Worm (Caenorhabditis elegans) whole organism, L3 larva: ENCODE data around the gene sbt-1.
A peak's percentile ranks its signal among the peaks of the same experiment; 100 is the strongest.

ENCODE experiments used
- R02D3.7 ChIP-seq: fragments of 150-350 bp; optimal IDR thresholded peaks from 2 replicates; lab custom pipeline; 2014; ENCODE audit warnings: missing biosample characterization, missing genetic modification characterization
- ZK546.5 ChIP-seq: sonication (generic microtip); optimal IDR thresholded peaks from 2 replicates; lab custom pipeline; 2017; ENCODE audit warnings: missing biosample characterization, missing genetic modification characterization
- aly-2 ChIP-seq: fragments of 150-350 bp; optimal IDR thresholded peaks from 2 replicates; lab custom pipeline; 2014; ENCODE audit warnings: missing biosample characterization, missing genetic modification characterization
- ama-1 ChIP-seq: fragments of 150-350 bp; optimal IDR thresholded peaks from 2 replicates; lab custom pipeline; 2018
- ceh-28 ChIP-seq: fragments of 150-350 bp; optimal IDR thresholded peaks from 2 replicates; lab custom pipeline; 2014; ENCODE audit warnings: missing biosample characterization, missing genetic modification reagents, missing genetic modification characterization
- ceh-9 ChIP-seq: sonication (generic microtip); optimal IDR thresholded peaks from 2 replicates; lab custom pipeline; 2018; ENCODE audit warnings: missing biosample characterization, missing genetic modification characterization
- daf-12 ChIP-seq: fragments of 150-350 bp; optimal IDR thresholded peaks from 2 replicates; lab custom pipeline; 2014; ENCODE audit warnings: missing biosample characterization, missing genetic modification reagents, missing genetic modification characterization
- egl-5 ChIP-seq: fragments of 150-350 bp; optimal IDR thresholded peaks from 2 replicates; lab custom pipeline; 2017; ENCODE audit warnings: missing biosample characterization, missing genetic modification reagents, missing genetic modification characterization, inconsistent platforms
- elt-1 ChIP-seq: fragments of 150-350 bp; optimal IDR thresholded peaks from 2 replicates; lab custom pipeline; 2014; ENCODE audit warnings: missing biosample characterization, missing genetic modification characterization
- elt-2 ChIP-seq: sonication (generic microtip); optimal IDR thresholded peaks from 2 replicates; lab custom pipeline; 2016; ENCODE audit warnings: missing genetic modification reagents, mild to moderate bottlenecking, missing genetic modification characterization, missing compliant biosample characterization
- eor-1 ChIP-seq, 2 experiments: fragments of 150-350 bp; optimal IDR thresholded peaks; 2 replicates each; lab custom pipeline; 2014 to 2018; ENCODE audit warnings: missing biosample characterization in 2 of 2, missing genetic modification characterization in 2 of 2
- fkh-10 ChIP-seq: sonication (generic microtip); optimal IDR thresholded peaks from 2 replicates; lab custom pipeline; 2017; ENCODE audit warnings: missing biosample characterization, missing genetic modification reagents, missing genetic modification characterization
- fos-1 ChIP-seq: fragments of 150-350 bp; optimal IDR thresholded peaks from 2 replicates; lab custom pipeline; 2014; ENCODE audit warnings: missing biosample characterization, missing genetic modification characterization
- hmg-11 ChIP-seq: sonication (generic microtip); optimal IDR thresholded peaks from 2 replicates; lab custom pipeline; 2016; ENCODE audit warnings: missing genetic modification characterization, missing compliant biosample characterization
- jun-1 ChIP-seq: fragments of 150-350 bp; optimal IDR thresholded peaks from 2 replicates; lab custom pipeline; 2014; ENCODE audit warnings: missing biosample characterization, missing genetic modification reagents, missing genetic modification characterization
- lin-15B ChIP-seq: fragments of 150-350 bp; optimal IDR thresholded peaks from 2 replicates; lab custom pipeline; 2014; ENCODE audit warnings: missing biosample characterization, missing genetic modification characterization
- lin-39 ChIP-seq: fragments of 150-350 bp; optimal IDR thresholded peaks from 2 replicates; lab custom pipeline; 2018; ENCODE audit warnings: missing biosample characterization, missing genetic modification reagents, missing genetic modification characterization
- mdl-1 ChIP-seq: fragments of 150-350 bp; optimal IDR thresholded peaks from 2 replicates; lab custom pipeline; 2014; ENCODE audit warnings: missing biosample characterization, missing genetic modification characterization
- mml-1 ChIP-seq: fragments of 150-350 bp; sonication (generic microtip); optimal IDR thresholded peaks from 3 replicates; lab custom pipeline; 2014; ENCODE audit warnings: missing biosample characterization, missing genetic modification characterization
- nfya-1 ChIP-seq: sonication (generic microtip); optimal IDR thresholded peaks from 2 replicates; lab custom pipeline; 2017; ENCODE audit warnings: missing genetic modification characterization, mild to moderate bottlenecking, missing compliant biosample characterization, antibody characterized with exemption, moderate library complexity; ENCODE audit not compliant: insufficient read depth
- nhr-11 ChIP-seq: fragments of 150-350 bp; optimal IDR thresholded peaks from 2 replicates; lab custom pipeline; 2014; ENCODE audit warnings: missing biosample characterization, missing genetic modification characterization
- nhr-12 ChIP-seq: fragments of 150-350 bp; optimal IDR thresholded peaks from 2 replicates; lab custom pipeline; 2014; ENCODE audit warnings: missing biosample characterization, missing genetic modification characterization
- nhr-23 ChIP-seq: fragments of 150-350 bp; optimal IDR thresholded peaks from 2 replicates; lab custom pipeline; 2014; ENCODE audit warnings: missing biosample characterization, missing genetic modification reagents, missing genetic modification characterization
- nhr-237 ChIP-seq: fragments of 150-350 bp; optimal IDR thresholded peaks from 2 replicates; lab custom pipeline; 2014; ENCODE audit warnings: missing biosample characterization, missing genetic modification characterization
- nhr-25 ChIP-seq: sonication (generic microtip); optimal IDR thresholded peaks from 2 replicates; lab custom pipeline; 2017; ENCODE audit warnings: missing biosample characterization, missing genetic modification characterization
- nhr-28 ChIP-seq: fragments of 150-350 bp; optimal IDR thresholded peaks from 2 replicates; lab custom pipeline; 2014; ENCODE audit warnings: missing biosample characterization, missing genetic modification characterization
- nhr-43 ChIP-seq: sonication (generic microtip); optimal IDR thresholded peaks from 2 replicates; lab custom pipeline; 2016; ENCODE audit warnings: mild to moderate bottlenecking, missing genetic modification characterization, missing compliant biosample characterization; ENCODE audit not compliant: poor library complexity, severe bottlenecking
- nhr-76 ChIP-seq: fragments of 150-350 bp; sonication (generic microtip); optimal IDR thresholded peaks from 5 replicates; lab custom pipeline; 2014; ENCODE audit warnings: missing biosample characterization, missing genetic modification characterization
- nhr-77 ChIP-seq: fragments of 150-350 bp; optimal IDR thresholded peaks from 2 replicates; lab custom pipeline; 2014; ENCODE audit warnings: missing biosample characterization, missing genetic modification characterization
- pha-4 ChIP-seq: fragments of 150-350 bp; optimal IDR thresholded peaks from 2 replicates; lab custom pipeline; 2014; ENCODE audit warnings: missing biosample characterization, missing genetic modification reagents, missing genetic modification characterization
- pqm-1 ChIP-seq: fragments of 150-350 bp; optimal IDR thresholded peaks from 2 replicates; lab custom pipeline; 2017; ENCODE audit warnings: missing biosample characterization, missing genetic modification characterization, inconsistent platforms
- sea-2 ChIP-seq: fragments of 150-350 bp; sonication (generic microtip); optimal IDR thresholded peaks from 4 replicates; lab custom pipeline; 2014; ENCODE audit warnings: missing biosample characterization, missing genetic modification reagents, missing genetic modification characterization
- snpc-4 ChIP-seq: fragments of 150-350 bp; optimal IDR thresholded peaks from 2 replicates; lab custom pipeline; 2014; ENCODE audit warnings: missing biosample characterization, missing genetic modification characterization
- tbx-2 ChIP-seq: sonication (generic microtip); optimal IDR thresholded peaks from 2 replicates; lab custom pipeline; 2016; ENCODE audit warnings: mild to moderate bottlenecking, missing genetic modification characterization, missing compliant biosample characterization
- unc-39 ChIP-seq: sonication (generic microtip); optimal IDR thresholded peaks from 4 replicates; lab custom pipeline; 2017; ENCODE audit warnings: missing biosample characterization, missing genetic modification characterization
- unc-62 ChIP-seq: fragments of 150-350 bp; sonication (generic microtip); optimal IDR thresholded peaks from 4 replicates; lab custom pipeline; 2014; ENCODE audit warnings: missing biosample characterization, missing genetic modification reagents, missing genetic modification characterization
- zag-1 ChIP-seq: fragments of 150-350 bp; optimal IDR thresholded peaks from 2 replicates; lab custom pipeline; 2014; ENCODE audit warnings: missing biosample characterization, missing genetic modification characterization
- ztf-11 ChIP-seq: fragments of 150-350 bp; optimal IDR thresholded peaks from 2 replicates; lab custom pipeline; 2014; ENCODE audit warnings: missing biosample characterization, missing genetic modification characterization

sbt-1 gene

DNA sequence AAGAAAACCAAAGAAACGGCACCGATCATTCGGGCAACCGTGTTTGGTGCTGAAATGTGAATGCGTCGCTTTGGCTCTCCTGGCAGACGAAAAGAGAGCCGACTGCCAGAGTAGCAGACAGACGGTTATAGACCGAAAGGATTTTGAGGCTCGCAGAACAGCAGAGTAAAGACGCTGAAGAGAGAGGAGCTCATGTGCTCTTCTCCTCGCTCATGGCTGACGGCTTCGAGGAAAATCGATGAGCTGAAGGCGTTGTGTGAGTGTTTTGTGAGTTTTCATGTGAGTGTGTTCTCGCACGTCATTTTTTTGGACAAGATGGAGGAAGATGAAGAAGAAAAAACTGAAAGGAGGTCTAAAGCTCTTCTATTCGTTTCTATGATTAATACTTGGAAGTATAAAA, at the start of gene sbt-1:
Gene sbt-1, minus strand, starts transcription at position 62 of the 400 bp plus-strand sequence.
- TF ChIP-seq aly-2: no peak
- peak; percentile 65 for TF ChIP-seq pqm-1 (tag; lab: Kevin White, UChicago)
- TF ChIP-seq sea-2 (GFP tag; lab: Kevin White, UChicago): peak; percentile 55
- no peak for TF ChIP-seq jun-1 (tag; lab: Kevin White, UChicago)
- no peak for TF ChIP-seq nhr-23 (tag; lab: Kevin White, UChicago)
- peak; percentile 83 for TF ChIP-seq nfya-1
- TF ChIP-seq daf-12 (tag; lab: Kevin White, UChicago): no peak
- TF ChIP-seq lin-39 (tag; lab: Kevin White, UChicago): peak; percentile 77
- TF ChIP-seq fos-1 (tag; lab: Kevin White, UChicago): no peak
- no peak for TF ChIP-seq ZK546.5 (tag; lab: Kevin White, UChicago)
- TF ChIP-seq R02D3.7 (tag; lab: Kevin White, UChicago): no peak
- no peak for TF ChIP-seq fkh-10 (GFP tag; lab: Kevin White, UChicago)
- TF ChIP-seq nhr-28: no peak
- TF ChIP-seq unc-62 (GFP tag; lab: Kevin White, UChicago): no peak
- TF ChIP-seq lin-15B (tag; lab: Kevin White, UChicago): peak; percentile 34
- TF ChIP-seq snpc-4: no peak
- no peak for TF ChIP-seq pha-4
- TF ChIP-seq nhr-12 (tag; lab: Kevin White, UChicago): no peak
- peak; percentile 59 for TF ChIP-seq hmg-11
- no peak for TF ChIP-seq unc-39
- no peak for TF ChIP-seq ama-1 (lab: Kevin White, UChicago)
- TF ChIP-seq nhr-43 (tag; lab: Kevin White, UChicago): no peak
- TF ChIP-seq elt-1 (tag; lab: Kevin White, UChicago): peak; percentile 45
- TF ChIP-seq ztf-11 (tag; lab: Kevin White, UChicago): no peak
- peak; percentile 37 for TF ChIP-seq nhr-11 (tag; lab: Kevin White, UChicago)
- peak; percentile 35 for TF ChIP-seq tbx-2
- peak; percentile 57 for TF ChIP-seq mdl-1 (tag; lab: Kevin White, UChicago)
- TF ChIP-seq egl-5 (tag; lab: Kevin White, UChicago): no peak
- peak; percentile 12 for TF ChIP-seq ceh-28

DNA sequence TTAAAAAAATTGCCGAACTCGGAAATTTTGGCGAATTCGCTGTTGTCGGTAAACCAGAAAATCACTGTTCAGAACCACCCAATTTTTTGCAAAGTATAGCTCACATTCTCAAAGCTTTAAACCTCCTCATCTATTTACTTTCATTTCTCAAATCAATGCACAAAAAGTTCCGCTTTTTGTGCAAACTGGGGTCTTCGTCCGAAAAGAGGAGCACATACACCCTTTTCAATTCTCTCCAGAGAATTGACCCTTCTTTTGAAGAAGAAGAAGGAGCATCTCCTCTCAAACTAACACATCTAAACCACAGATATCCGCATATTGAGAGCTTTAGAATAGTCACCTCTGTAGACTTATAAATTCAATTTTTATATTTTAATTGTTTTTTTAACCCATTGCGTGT, 46.6 kb upstream of the sbt-1 start:
- TF ChIP-seq lin-39 (tag; lab: Kevin White, UChicago): no peak
- TF ChIP-seq snpc-4: no peak
- no peak for TF ChIP-seq nhr-25 (tag; lab: Kevin White, UChicago)
- no peak for TF ChIP-seq ceh-9 (tag; lab: Kevin White, UChicago)
- no peak for TF ChIP-seq nhr-77 (tag; lab: Kevin White, UChicago)
- no peak for TF ChIP-seq nhr-76 (tag; lab: Kevin White, UChicago)

- peak; percentile 81 for TF ChIP-seq fkh-10 (GFP tag; lab: Kevin White, UChicago)
- no peak for TF ChIP-seq elt-2 (tag; lab: Kevin White, UChicago)
- no peak for TF ChIP-seq zag-1
- TF ChIP-seq ztf-11 (tag; lab: Kevin White, UChicago): no peak
- TF ChIP-seq mml-1: no peak
- TF ChIP-seq nhr-43 (tag; lab: Kevin White, UChicago): no peak
- TF ChIP-seq ceh-28: no peak
- peak; percentile 45 for TF ChIP-seq hmg-11
- no peak for TF ChIP-seq mdl-1 (tag; lab: Kevin White, UChicago)
- no peak for TF ChIP-seq eor-1 (tag; optimal IDR thresholded peaks at IDR 0.05; lab: Kevin White, UChicago)
- no peak for TF ChIP-seq R02D3.7 (tag; lab: Kevin White, UChicago)
- no peak for TF ChIP-seq elt-1 (tag; lab: Kevin White, UChicago)
- no peak for TF ChIP-seq daf-12 (tag; lab: Kevin White, UChicago)
- TF ChIP-seq nhr-76 (tag; lab: Kevin White, UChicago): no peak
- no peak for TF ChIP-seq nhr-23 (tag; lab: Kevin White, UChicago)
- TF ChIP-seq nfya-1: peak; percentile 20
- TF ChIP-seq nhr-25 (tag; lab: Kevin White, UChicago): no peak
- no peak for TF ChIP-seq nhr-237 (tag; lab: Kevin White, UChicago)
- TF ChIP-seq lin-15B (tag; lab: Kevin White, UChicago): no peak
- TF ChIP-seq egl-5 (tag; lab: Kevin White, UChicago): no peak
- no peak for TF ChIP-seq sea-2 (GFP tag; lab: Kevin White, UChicago)
- TF ChIP-seq, all 47 proteins: peak for 3
These were observed 44.5 kb upstream of the sbt-1 start for ce11 chrV:20873144-20873543.
